Worm (Caenorhabditis elegans): ENCODE results near the gene C24G6.8.

- no peak for TF ChIP-seq nhr-232 (tag; optimal IDR thresholded peaks at IDR 0.05)
- no peak for TF ChIP-seq hlh-15 (tag; optimal IDR thresholded peaks at IDR 0.05)
- TF ChIP-seq ahr-1 (tag; optimal IDR thresholded peaks at IDR 0.05) = no peak
- no peak for TF ChIP-seq dmd-4 (tag; optimal IDR thresholded peaks at IDR 0.05; ENCODE audit: borderline replicate concordance)
- no peak for TF ChIP-seq elt-2 (tag; optimal IDR thresholded peaks at IDR 0.05)
- no peak for TF ChIP-seq Y22D7AL.16 (tag; optimal IDR thresholded peaks at IDR 0.05)
These were observed 22.9 kb upstream of the C24G6.8 start, which contains the start of gene glb-5 for ce11 chrV:5558590-5558989.

All from whole organism, late embryonic.